Fruit fly (Drosophila melanogaster): Measurements from ENCODE around the gene SH3PX1.

Gene SH3PX1

dm6 chr3L:9690798-9691475 lies 22.7 kb downstream of the SH3PX1 start (continued):
- TF ChIP-seq run (tag; optimal IDR thresholded peaks at IDR 0.05) (no peak), Rfx (GFP tag; IDR thresholded peaks at IDR 0.05) (peak; percentile 41), E2f1 (GFP tag; IDR thresholded peaks at IDR 0.05) (no peak), Vsx1 (GFP tag; optimal IDR thresholded peaks at IDR 0.05) (no peak), pb (GFP tag; optimal IDR thresholded peaks at IDR 0.05) (no peak), Atf-2 (GFP tag; optimal IDR thresholded peaks at IDR 0.05) (no peak), Hr3 (GFP tag; optimal IDR thresholded peaks at IDR 0.05) (peak; percentile 29), Xbp1 (GFP tag; optimal IDR thresholded peaks at IDR 0.05) (peak; percentile 10), CG7963 (GFP tag; IDR thresholded peaks at IDR 0.05; ENCODE audit: partially characterized antibody) (no peak), Six4 (GFP tag; optimal IDR thresholded peaks at IDR 0.05) (no peak), Mad (GFP tag; optimal IDR thresholded peaks at IDR 0.05) (no peak), caup (GFP tag; optimal IDR thresholded peaks at IDR 0.05; ENCODE audit: severe bottlenecking) (peak; percentile 25), CG6683 (GFP tag; optimal IDR thresholded peaks at IDR 0.05) (peak; percentile 4), pzg (GFP tag; optimal IDR thresholded peaks at IDR 0.05) (no peak), ham (GFP tag; IDR thresholded peaks at IDR 0.05) (no peak), sisA (GFP tag; IDR thresholded peaks at IDR 0.05) (no peak), so (GFP tag; IDR thresholded peaks at IDR 0.05) (no peak), Fer1 (GFP tag; optimal IDR thresholded peaks at IDR 0.05) (peak; percentile 69), Eip74EF (GFP tag; optimal IDR thresholded peaks at IDR 0.05) (no peak), CG4617 (GFP tag; optimal IDR thresholded peaks at IDR 0.05; ENCODE audit: borderline replicate concordance) (no peak), zfh2 (GFP tag; optimal IDR thresholded peaks at IDR 0.05) (no peak), D (optimal IDR thresholded peaks at IDR 0.05) (no peak), D (GFP tag; optimal IDR thresholded peaks at IDR 0.05) (no peak), HLHmδ (GFP tag; optimal IDR thresholded peaks at IDR 0.05) (no peak), CoRest (tag; optimal IDR thresholded peaks at IDR 0.05) (peak; percentile 58), Myb (GFP tag; optimal IDR thresholded peaks at IDR 0.05) (peak; percentile 24), CG8359 (GFP tag; optimal IDR thresholded peaks at IDR 0.05; ENCODE audit: borderline replicate concordance) (no peak), Hmx (GFP tag; optimal IDR thresholded peaks at IDR 0.05) (peak; percentile 30), dm (GFP tag; optimal IDR thresholded peaks at IDR 0.05) (no peak), chinmo (GFP tag; IDR thresholded peaks at IDR 0.05; ENCODE audit: partially characterized antibody) (no peak), CG11560 (tag; IDR thresholded peaks at IDR 0.05) (no peak), CG15011 (GFP tag; optimal IDR thresholded peaks at IDR 0.05) (no peak), ATbp (GFP tag; optimal IDR thresholded peaks at IDR 0.05) (no peak), CG15514 (GFP tag; optimal IDR thresholded peaks at IDR 0.05) (peak; percentile 12), CG10147 (GFP tag; optimal IDR thresholded peaks at IDR 0.05) (peak; percentile 38), Sox100B (GFP tag; optimal IDR thresholded peaks at IDR 0.05) (no peak), PHDP (tag; optimal IDR thresholded peaks at IDR 0.05) (peak; percentile 65), CG11085 (GFP tag; IDR thresholded peaks at IDR 0.05) (no peak), Oli (tag; optimal IDR thresholded peaks at IDR 0.05) (peak; percentile 43), CG13123 (GFP tag; optimal IDR thresholded peaks at IDR 0.05) (no peak), CG30403 (GFP tag; optimal IDR thresholded peaks at IDR 0.05) (peak; percentile 46), pum (GFP tag; optimal IDR thresholded peaks at IDR 0.05) (no peak), Elba2 (GFP tag; optimal IDR thresholded peaks at IDR 0.05) (no peak), CG18619 (GFP tag; optimal IDR thresholded peaks at IDR 0.05) (peak; percentile 29), lab (GFP tag; optimal IDR thresholded peaks at IDR 0.05) (no peak), twi (tag; optimal IDR thresholded peaks at IDR 0.05) (no peak), CG17186 (GFP tag; optimal IDR thresholded peaks at IDR 0.05) (no peak), NFAT (GFP tag; IDR thresholded peaks at IDR 0.05) (no peak), CG2678 (tag; optimal IDR thresholded peaks at IDR 0.05) (peak; percentile 81), klu (GFP tag; IDR thresholded peaks at IDR 0.05) (no peak)

Data from whole organism, embryonic.